Worm (Caenorhabditis elegans): ENCODE results near the gene col-148.

col-148 gene

ce11 chrV:10270214-10270613, 28.7 kb downstream of the col-148 start, which contains the start of gene ric-4:
Gene ric-4, minus strand, starts transcription at chrV:10270314.
- TF ChIP-seq dsc-1 (tag; optimal IDR thresholded peaks at IDR 0.05) (peak; percentile 14), tbx-2 (tag; optimal IDR thresholded peaks at IDR 0.05) (no peak), nhr-84 (tag; optimal IDR thresholded peaks at IDR 0.05) (no peak), nhr-47 (tag; optimal IDR thresholded peaks at IDR 0.05) (no peak), ztf-11 (tag; optimal IDR thresholded peaks at IDR 0.05) (no peak), fkh-8 (tag; optimal IDR thresholded peaks at IDR 0.05) (no peak)

ce11 chrV:10273837-10274236, 32.3 kb downstream of the col-148 start:
- TF ChIP-seq ceh-90 (tag; optimal IDR thresholded peaks at IDR 0.05) (no peak), unc-62 (GFP tag; optimal IDR thresholded peaks at IDR 0.05) (no peak), fos-1 (tag; optimal IDR thresholded peaks at IDR 0.05) (no peak), nhr-12 (tag; optimal IDR thresholded peaks at IDR 0.05) (no peak), ces-1 (GFP tag; optimal IDR thresholded peaks at IDR 0.05) (no peak), fkh-8 (tag; optimal IDR thresholded peaks at IDR 0.05) (peak; percentile 79), tbx-2 (tag; optimal IDR thresholded peaks at IDR 0.05) (peak; percentile 59), blmp-1 (tag; optimal IDR thresholded peaks at IDR 0.05) (no peak), snu-23 (GFP tag; optimal IDR thresholded peaks at IDR 0.05) (peak; percentile 29), pax-3 (tag; optimal IDR thresholded peaks at IDR 0.05) (peak; percentile 21), nhr-84 (tag; optimal IDR thresholded peaks at IDR 0.05) (no peak), lin-14 (GFP tag; optimal IDR thresholded peaks at IDR 0.05) (peak; percentile 86), unc-30 (tag; optimal IDR thresholded peaks at IDR 0.05) (no peak), elt-3 (tag; optimal IDR thresholded peaks at IDR 0.05) (no peak), ama-1 (optimal IDR thresholded peaks at IDR 0.05) (no peak), efl-3 (GFP tag; optimal IDR thresholded peaks at IDR 0.05) (no peak), pqm-1 (tag; optimal IDR thresholded peaks at IDR 0.05) (no peak), hpl-2 (GFP tag; optimal IDR thresholded peaks at IDR 0.05) (no peak), C34B4.2 (tag; optimal IDR thresholded peaks at IDR 0.05) (no peak), ztf-11 (tag; optimal IDR thresholded peaks at IDR 0.05) (no peak), skn-1 (tag; optimal IDR thresholded peaks at IDR 0.05) (peak; percentile 44), nhr-237 (tag; optimal IDR thresholded peaks at IDR 0.05) (no peak), hlh-17 (GFP tag; optimal IDR thresholded peaks at IDR 0.05; ENCODE audit: borderline replicate concordance) (no peak), ceh-63 (GFP tag; optimal IDR thresholded peaks at IDR 0.05) (no peak), isw-1 (GFP tag; IDR thresholded peaks at IDR 0.05) (no peak; the same call in none of the 2 replicates), rnt-1 (tag; optimal IDR thresholded peaks at IDR 0.05) (no peak), unc-130 (tag; optimal IDR thresholded peaks at IDR 0.05) (no peak), ets-5 (GFP tag; IDR thresholded peaks at IDR 0.05) (no peak), xbp-1 (tag; optimal IDR thresholded peaks at IDR 0.05) (peak; percentile 8), mef-2 (tag; optimal IDR thresholded peaks at IDR 0.05) (no peak), zip-4 (GFP tag; optimal IDR thresholded peaks at IDR 0.05) (no peak), nhr-20 (tag; optimal IDR thresholded peaks at IDR 0.05) (no peak), lin-13 (GFP tag; optimal IDR thresholded peaks at IDR 0.05) (no peak), nhr-11 (tag; optimal IDR thresholded peaks at IDR 0.05) (no peak), snpc-4 (tag; optimal IDR thresholded peaks at IDR 0.05) (no peak), egl-27 (tag; optimal IDR thresholded peaks at IDR 0.05) (no peak), lin-35 (GFP tag; optimal IDR thresholded peaks at IDR 0.05) (peak in 1 of 2 experiments; percentile 42), vab-15 (tag; optimal IDR thresholded peaks at IDR 0.05) (no peak), Y116A8C.19 (tag; optimal IDR thresholded peaks at IDR 0.05; ENCODE audit: borderline replicate concordance) (no peak), lin-15B (tag; optimal IDR thresholded peaks at IDR 0.05) (no peak), fkh-4 (tag; optimal IDR thresholded peaks at IDR 0.05; ENCODE audit: borderline replicate concordance) (no peak), ceh-88 (GFP tag; IDR thresholded peaks at IDR 0.05) (no peak), unc-86 (tag; optimal IDR thresholded peaks at IDR 0.05) (peak; percentile 46), alr-1 (tag; optimal IDR thresholded peaks at IDR 0.05; ENCODE audit: borderline replicate concordance) (no peak), nhr-77 (tag; optimal IDR thresholded peaks at IDR 0.05) (no peak), egl-13 (tag; optimal IDR thresholded peaks at IDR 0.05) (peak; percentile 45), nhr-76 (tag; optimal IDR thresholded peaks at IDR 0.05) (no peak), C16A3.4 (tag; optimal IDR thresholded peaks at IDR 0.05) (no peak), mep-1 (tag; optimal IDR thresholded peaks at IDR 0.05) (peak; percentile 15), swsn-7 (tag; optimal IDR thresholded peaks at IDR 0.05) (peak; percentile 60)
